Worm (Caenorhabditis elegans) whole organism, L3 larva: ENCODE measurements around the gene C50F4.16.
A peak's percentile ranks its signal among the peaks of the same experiment; 100 is the strongest.

ENCODE experiments used
- R02D3.7 ChIP-seq: fragments of 150-350 bp; optimal IDR thresholded peaks from 2 replicates; lab custom pipeline; 2014; ENCODE audit warnings: missing biosample characterization, missing genetic modification characterization
- ceh-82 ChIP-seq: fragments of 150-350 bp; optimal IDR thresholded peaks from 2 replicates; lab custom pipeline; 2014; ENCODE audit warnings: missing biosample characterization, missing genetic modification characterization
- fkh-10 ChIP-seq: sonication (generic microtip); optimal IDR thresholded peaks from 2 replicates; lab custom pipeline; 2017; ENCODE audit warnings: missing biosample characterization, missing genetic modification reagents, missing genetic modification characterization
- fkh-2 ChIP-seq: fragments of 150-350 bp; optimal IDR thresholded peaks from 2 replicates; lab custom pipeline; 2014; ENCODE audit warnings: missing biosample characterization, missing genetic modification reagents, missing genetic modification characterization
- jun-1 ChIP-seq: fragments of 150-350 bp; optimal IDR thresholded peaks from 2 replicates; lab custom pipeline; 2014; ENCODE audit warnings: missing biosample characterization, missing genetic modification reagents, missing genetic modification characterization
- mdl-1 ChIP-seq: fragments of 150-350 bp; optimal IDR thresholded peaks from 2 replicates; lab custom pipeline; 2014; ENCODE audit warnings: missing biosample characterization, missing genetic modification characterization
- mml-1 ChIP-seq: fragments of 150-350 bp; sonication (generic microtip); optimal IDR thresholded peaks from 3 replicates; lab custom pipeline; 2014; ENCODE audit warnings: missing biosample characterization, missing genetic modification characterization
- nhr-11 ChIP-seq: fragments of 150-350 bp; optimal IDR thresholded peaks from 2 replicates; lab custom pipeline; 2014; ENCODE audit warnings: missing biosample characterization, missing genetic modification characterization
- nhr-28 ChIP-seq: fragments of 150-350 bp; optimal IDR thresholded peaks from 2 replicates; lab custom pipeline; 2014; ENCODE audit warnings: missing biosample characterization, missing genetic modification characterization
- zag-1 ChIP-seq: fragments of 150-350 bp; optimal IDR thresholded peaks from 2 replicates; lab custom pipeline; 2014; ENCODE audit warnings: missing biosample characterization, missing genetic modification characterization

- TF ChIP-seq fkh-2 (tag; lab: Kevin White, UChicago) (no peak), mml-1 (no peak), ceh-82 (no peak), nhr-11 (tag; lab: Kevin White, UChicago) (no peak), mdl-1 (no peak), fkh-10 (no peak), nhr-28 (tag; lab: Kevin White, UChicago) (no peak), jun-1 (tag; lab: Kevin White, UChicago) (peak; percentile 44), zag-1 (no peak), R02D3.7 (tag; lab: Kevin White, UChicago) (no peak)
Measured at ce11 chrV:9491440-9492160, 49.8 kb downstream of the C50F4.16 start, which contains the start of gene K06A4.7.
